Worm (Caenorhabditis elegans) whole organism, L1 larva: ENCODE measurements around the gene nspb-12.
A peak's percentile ranks its signal among the peaks of the same experiment; 100 is the strongest.

Source experiments
- C34B4.2 ChIP-seq: sonication (generic microtip); optimal IDR thresholded peaks from 2 replicates; lab custom pipeline; 2017; ENCODE audit warnings: mild to moderate bottlenecking, missing genetic modification characterization, missing compliant biosample characterization
- F16B12.6 ChIP-seq: fragments of 150-350 bp; optimal IDR thresholded peaks from 2 replicates; lab custom pipeline; 2014; ENCODE audit warnings: missing biosample characterization, missing genetic modification characterization
- aha-1 ChIP-seq: fragments of 150-350 bp; optimal IDR thresholded peaks from 2 replicates; lab custom pipeline; 2014; ENCODE audit warnings: missing biosample characterization, missing genetic modification characterization
- alr-1 ChIP-seq: fragments of 200-800 bp; sonication (Bioruptor generic); optimal IDR thresholded peaks from 2 replicates; lab custom pipeline; 2018; ENCODE audit warnings: borderline replicate concordance, mild to moderate bottlenecking, missing genetic modification characterization, missing compliant biosample characterization
- aly-2 ChIP-seq: fragments of 150-350 bp; optimal IDR thresholded peaks from 2 replicates; lab custom pipeline; 2014; ENCODE audit warnings: missing biosample characterization, missing genetic modification characterization
- ama-1 ChIP-seq: fragments of 150-350 bp; optimal IDR thresholded peaks from 2 replicates; lab custom pipeline; 2014
- blmp-1 ChIP-seq: fragments of 150-350 bp; optimal IDR thresholded peaks from 2 replicates; lab custom pipeline; 2014; ENCODE audit warnings: missing biosample characterization, missing genetic modification characterization
- efl-1 ChIP-seq, 4 experiments: fragments of 150-350 bp; optimal IDR thresholded peaks in 3 of 4; peaks in 1 of 4; 1 replicate in 1 of 4; 2 replicates in 3 of 4; lab custom pipeline; 2014; ENCODE audit warnings: missing biosample characterization in 2 of 4, missing genetic modification characterization in 2 of 4, missing genetic modification reagents in 2 of 4
- egl-27 ChIP-seq, 2 experiments: fragments of 150-350 bp in 1 of 2; sonication (generic microtip); optimal IDR thresholded peaks; 3 replicates each; lab custom pipeline; 2017 to 2018; ENCODE audit warnings: missing biosample characterization in 2 of 2, missing genetic modification characterization in 2 of 2, missing genetic modification reagents in 2 of 2
- elt-2 ChIP-seq: sonication (generic microtip); optimal IDR thresholded peaks from 2 replicates; lab custom pipeline; 2016; ENCODE audit warnings: missing genetic modification characterization, mild to moderate bottlenecking, inconsistent platforms, missing compliant biosample characterization, missing genetic modification reagents
- elt-3 ChIP-seq, 6 experiments: fragments of 150-350 bp in 1 of 6; sonication (generic microtip); optimal IDR thresholded peaks; 2 replicates each; lab custom pipeline; 2017 to 2018; ENCODE audit warnings: missing biosample characterization in 6 of 6, missing genetic modification characterization in 6 of 6, inconsistent platforms in 1 of 6
- fkh-10 ChIP-seq: sonication (generic microtip); optimal IDR thresholded peaks from 2 replicates; lab custom pipeline; 2017; ENCODE audit warnings: missing biosample characterization, missing genetic modification reagents, missing genetic modification characterization
- fkh-4 ChIP-seq: sonication (generic microtip); optimal IDR thresholded peaks from 2 replicates; lab custom pipeline; 2016; ENCODE audit warnings: missing compliant biosample characterization, missing genetic modification characterization, borderline replicate concordance
- fos-1 ChIP-seq: fragments of 150-350 bp; optimal IDR thresholded peaks from 2 replicates; lab custom pipeline; 2014; ENCODE audit warnings: missing biosample characterization, missing genetic modification characterization
- hpl-2 ChIP-seq: fragments of 150-350 bp; optimal IDR thresholded peaks from 2 replicates; lab custom pipeline; 2014; ENCODE audit warnings: missing biosample characterization, missing genetic modification reagents, missing genetic modification characterization
- irx-1 ChIP-seq: sonication (generic microtip); optimal IDR thresholded peaks from 2 replicates; lab custom pipeline; 2016; ENCODE audit warnings: missing genetic modification characterization, missing compliant biosample characterization
- isw-1 ChIP-seq: fragments of 200-800 bp; sonication (Bioruptor generic); IDR thresholded peaks from 2 replicates; pipeline ENCODE4 v1.3.6; 2022; ENCODE audit warnings: missing genetic modification characterization, missing compliant biosample characterization
- jun-1 ChIP-seq: fragments of 150-350 bp; optimal IDR thresholded peaks from 2 replicates; lab custom pipeline; 2014; ENCODE audit warnings: missing biosample characterization, missing genetic modification reagents, missing genetic modification characterization
- lin-14 ChIP-seq: fragments of 200-800 bp; sonication (Bioruptor generic); optimal IDR thresholded peaks from 2 replicates; lab custom pipeline; 2018; ENCODE audit warnings: mild to moderate bottlenecking, missing genetic modification characterization, moderate library complexity, missing compliant biosample characterization
- lin-35 ChIP-seq, 2 experiments: fragments of 150-350 bp; optimal IDR thresholded peaks; 2 replicates each; lab custom pipeline; 2014; ENCODE audit warnings: missing biosample characterization in 2 of 2, missing genetic modification characterization in 2 of 2, missing genetic modification reagents in 2 of 2
- lin-39 ChIP-seq: fragments of 150-350 bp; optimal IDR thresholded peaks from 2 replicates; lab custom pipeline; 2014; ENCODE audit warnings: missing biosample characterization, missing genetic modification reagents, missing genetic modification characterization
- lir-3 ChIP-seq: sonication (generic microtip); optimal IDR thresholded peaks from 2 replicates; lab custom pipeline; 2016; ENCODE audit warnings: mild to moderate bottlenecking, missing genetic modification characterization, moderate library complexity, missing compliant biosample characterization; ENCODE audit not compliant: poor library complexity
- mdl-1 ChIP-seq, 2 experiments: fragments of 150-350 bp; optimal IDR thresholded peaks; 2 replicates each; lab custom pipeline; 2014 to 2017; ENCODE audit warnings: missing biosample characterization in 2 of 2, missing genetic modification characterization in 2 of 2, inconsistent platforms in 1 of 2
- nhr-19 ChIP-seq: fragments of 200-800 bp; sonication (Bioruptor generic); conservative IDR thresholded peaks from 2 replicates; pipeline ENCODE4 v1.3.6; 2022; ENCODE audit warnings: missing genetic modification characterization, missing compliant biosample characterization
- nhr-20 ChIP-seq: sonication (generic microtip); optimal IDR thresholded peaks from 2 replicates; lab custom pipeline; 2016; ENCODE audit warnings: mild to moderate bottlenecking, missing genetic modification characterization, missing compliant biosample characterization
- nhr-47 ChIP-seq: sonication (generic microtip); optimal IDR thresholded peaks from 2 replicates; lab custom pipeline; 2016; ENCODE audit warnings: mild to moderate bottlenecking, missing genetic modification characterization, moderate library complexity, missing compliant biosample characterization
- nhr-71 ChIP-seq: sonication (generic microtip); optimal IDR thresholded peaks from 2 replicates; lab custom pipeline; 2016; ENCODE audit warnings: mild to moderate bottlenecking, missing genetic modification characterization, moderate library complexity, missing compliant biosample characterization
- nhr-84 ChIP-seq: sonication (generic microtip); optimal IDR thresholded peaks from 2 replicates; lab custom pipeline; 2017; ENCODE audit warnings: missing biosample characterization, missing genetic modification characterization
- nhr-85 ChIP-seq: sonication (generic microtip); peaks from one replicate; lab custom pipeline; 2016; ENCODE audit warnings: missing genetic modification characterization, inconsistent platforms, missing compliant biosample characterization
- nhr-90 ChIP-seq: sonication (generic microtip); optimal IDR thresholded peaks from 2 replicates; lab custom pipeline; 2016; ENCODE audit warnings: mild to moderate bottlenecking, missing genetic modification characterization, missing compliant biosample characterization; ENCODE audit not compliant: poor library complexity
- pag-3 ChIP-seq: sonication (generic microtip); optimal IDR thresholded peaks from 2 replicates; lab custom pipeline; 2017; ENCODE audit warnings: missing genetic modification characterization, mild to moderate bottlenecking, missing compliant biosample characterization, antibody characterized with exemption, borderline replicate concordance; ENCODE audit not compliant: insufficient read depth
- pqm-1 ChIP-seq: sonication (generic microtip); optimal IDR thresholded peaks from 3 replicates; lab custom pipeline; 2017; ENCODE audit warnings: missing biosample characterization, missing genetic modification characterization
- rnt-1 ChIP-seq: sonication (generic microtip); optimal IDR thresholded peaks from 2 replicates; lab custom pipeline; 2016; ENCODE audit warnings: mild to moderate bottlenecking, missing genetic modification characterization, moderate library complexity, missing compliant biosample characterization
- snu-23 ChIP-seq: sonication (generic microtip); optimal IDR thresholded peaks from 2 replicates; lab custom pipeline; 2016; ENCODE audit warnings: missing genetic modification characterization, missing compliant biosample characterization
- swsn-7 ChIP-seq: sonication (generic microtip); optimal IDR thresholded peaks from 2 replicates; lab custom pipeline; 2016; ENCODE audit warnings: missing genetic modification characterization, missing compliant biosample characterization
- tbx-2 ChIP-seq: sonication (generic microtip); optimal IDR thresholded peaks from 2 replicates; lab custom pipeline; 2016; ENCODE audit warnings: missing genetic modification characterization, missing compliant biosample characterization
- unc-98 ChIP-seq: fragments of 200-800 bp; sonication (Bioruptor generic); IDR thresholded peaks from 2 replicates; pipeline ENCODE4 v1.3.6; 2022; ENCODE audit warnings: missing genetic modification characterization, missing compliant biosample characterization
- xbp-1 ChIP-seq: sonication (generic microtip); optimal IDR thresholded peaks from 2 replicates; lab custom pipeline; 2016; ENCODE audit warnings: missing genetic modification characterization, missing compliant biosample characterization
- ztf-4 ChIP-seq: fragments of 150-350 bp; optimal IDR thresholded peaks from 2 replicates; lab custom pipeline; 2014; ENCODE audit warnings: missing biosample characterization, missing genetic modification characterization

The nspb-12 gene

ce11 chrIII:5552072-5552667 lies 16.4 kb downstream of the nspb-12 start, which contains the start of gene F09F7.6 (continued):
- peak; percentile 10 for TF ChIP-seq irx-1 (tag; lab: Kevin White, UChicago)
- TF ChIP-seq nhr-19 (GFP tag; lab: Robert Waterston, UW) = peak; percentile 98
- TF ChIP-seq fkh-10 (GFP tag; lab: Kevin White, UChicago) = no peak
- TF ChIP-seq swsn-7 (tag; lab: Kevin White, UChicago) = peak; percentile 46
- TF ChIP-seq ztf-4 = peak; percentile 51
- TF ChIP-seq aly-2 = no peak
- no peak for TF ChIP-seq hpl-2

DNA sequence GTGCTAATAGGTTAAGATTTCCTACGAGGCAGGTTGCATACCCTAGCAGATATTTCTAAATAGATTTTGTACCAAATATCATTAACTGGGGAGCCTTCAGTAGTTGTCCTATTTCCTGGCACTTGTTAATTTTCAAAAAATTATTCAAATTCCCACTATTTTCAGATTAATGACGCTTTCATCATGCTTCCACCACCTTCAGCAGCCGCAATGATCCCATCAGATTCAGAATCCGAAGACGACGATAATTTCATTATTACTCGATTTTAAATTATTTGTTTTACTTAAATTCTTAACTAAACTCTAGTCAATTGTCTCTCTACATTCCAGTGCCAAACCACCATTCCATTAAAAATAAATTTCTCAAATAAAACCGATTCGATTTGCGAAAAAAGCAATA lies 17.7 kb downstream of the nspb-12 start:
- no peak for TF ChIP-seq mdl-1 (tag; optimal IDR thresholded peaks at IDR 0.05; lab: Kevin White, UChicago)
- TF ChIP-seq aha-1 = no peak
- TF ChIP-seq ama-1 (lab: Kevin White, UChicago) = peak; percentile 92
- peak; percentile 43 for TF ChIP-seq lir-3 (tag; lab: Kevin White, UChicago)
- TF ChIP-seq efl-1 (optimal IDR thresholded peaks at IDR 0.05; lab: Kevin White, UChicago) = no peak
- peak in 1 of 2 experiments; percentile 64 for TF ChIP-seq efl-1 (GFP tag; optimal IDR thresholded peaks at IDR 0.05 in 1 of 2; lab: Kevin White, UChicago)
- no peak for TF ChIP-seq F16B12.6
- TF ChIP-seq alr-1 = no peak
- TF ChIP-seq lin-35 (GFP tag; optimal IDR thresholded peaks at IDR 0.05; lab: Kevin White, UChicago) = peak in 1 of 2 experiments; percentile 22
- peak; percentile 71 for TF ChIP-seq nhr-71 (tag; lab: Kevin White, UChicago)
- no peak for TF ChIP-seq C34B4.2 (tag; lab: Kevin White, UChicago)
- TF ChIP-seq ztf-4 = peak; percentile 20
- TF ChIP-seq tbx-2 (tag; lab: Kevin White, UChicago) = peak; percentile 40
- no peak for TF ChIP-seq egl-27 (tag; optimal IDR thresholded peaks at IDR 0.05; lab: Kevin White, UChicago)
- peak; percentile 71 for TF ChIP-seq nhr-90 (tag; lab: Kevin White, UChicago)
- no peak for TF ChIP-seq nhr-84 (tag; lab: Kevin White, UChicago)
- TF ChIP-seq swsn-7 (tag; lab: Kevin White, UChicago) = peak; percentile 5
- peak; percentile 89 for TF ChIP-seq nhr-20 (tag; lab: Kevin White, UChicago)
- TF ChIP-seq unc-98 (GFP tag; lab: Robert Waterston, UW) = no peak
- no peak for TF ChIP-seq pqm-1 (tag; lab: Kevin White, UChicago)
- no peak for TF ChIP-seq lin-39 (tag; lab: Kevin White, UChicago)
- TF ChIP-seq snu-23 (GFP tag; lab: Kevin White, UChicago) = peak; percentile 16
- peak; percentile 51 for TF ChIP-seq nhr-47 (tag; lab: Kevin White, UChicago)
- TF ChIP-seq hpl-2 = no peak
- TF ChIP-seq xbp-1 (tag; lab: Kevin White, UChicago) = peak; percentile 28
- TF ChIP-seq fkh-4 (tag; lab: Kevin White, UChicago) = no peak
- TF ChIP-seq rnt-1 = no peak
- peak; percentile 45 for TF ChIP-seq nhr-19 (GFP tag; lab: Robert Waterston, UW)
- no peak for TF ChIP-seq jun-1 (tag; lab: Kevin White, UChicago)
- TF ChIP-seq elt-2 (tag; lab: Kevin White, UChicago) = peak; percentile 36
- TF ChIP-seq, all 84 proteins: peak for 15

ce11 chrIII:5550193-5550592 lies 18.4 kb downstream of the nspb-12 start:
- TF ChIP-seq irx-1 (tag; lab: Kevin White, UChicago) = no peak
- TF ChIP-seq nhr-84 (tag; lab: Kevin White, UChicago) = no peak
- TF ChIP-seq tbx-2 (tag; lab: Kevin White, UChicago) = peak; percentile 18
- TF ChIP-seq lin-39 (tag; lab: Kevin White, UChicago) = no peak
- peak in 1 of 2 experiments; percentile 42 for TF ChIP-seq lin-35 (GFP tag; optimal IDR thresholded peaks at IDR 0.05; lab: Kevin White, UChicago)
- peak; percentile 54 for TF ChIP-seq lin-14 (GFP tag; lab: Kevin White, UChicago)
- TF ChIP-seq elt-3 (tag; optimal IDR thresholded peaks at IDR 0.05; lab: Kevin White, UChicago) = peak in 4 of 6 experiments; percentile 31 to 70 (median 48)
- no peak for TF ChIP-seq isw-1 (GFP tag; lab: Robert Waterston, UW)
- peak; percentile 2 for TF ChIP-seq pag-3 (tag; lab: Kevin White, UChicago)
- no peak for TF ChIP-seq fos-1 (tag; lab: Kevin White, UChicago)
- TF ChIP-seq nhr-85 (tag; lab: Kevin White, UChicago) = peak; percentile 84
- TF ChIP-seq snu-23 (GFP tag; lab: Kevin White, UChicago) = peak; percentile 58
- TF ChIP-seq mdl-1 (tag; optimal IDR thresholded peaks at IDR 0.05; lab: Kevin White, UChicago) = peak in 1 of 2 experiments; percentile 32
- TF ChIP-seq blmp-1 (tag; lab: Kevin White, UChicago) = peak; percentile 65
- TF ChIP-seq nhr-71 (tag; lab: Kevin White, UChicago) = peak; percentile 25
- TF ChIP-seq nhr-20 (tag; lab: Kevin White, UChicago) = peak; percentile 53
